Fruit fly (Drosophila melanogaster) whole organism, embryonic: ENCODE results near the gene CkIIalpha-i3.

Source experiments
- Awh ChIP-seq: fragments of 200-800 bp; sonication (Bioruptor generic); IDR thresholded peaks from 2 replicates; pipeline ENCODE4, ENCODE4 v1.3.6; 2022; ENCODE audit warnings: missing biosample characterization, missing genetic modification characterization
- CG10543 ChIP-seq: fragments of 200-800 bp; sonication (Bioruptor generic); optimal IDR thresholded peaks from 3 replicates; lab custom pipeline; 2017; ENCODE audit warnings: missing biosample characterization, mild to moderate bottlenecking, missing genetic modification characterization, moderate library complexity
- CG12219 ChIP-seq: fragments of 200-800 bp; sonication (Bioruptor generic); optimal IDR thresholded peaks from 3 replicates; lab custom pipeline; 2018; ENCODE audit warnings: missing biosample characterization, mild to moderate bottlenecking, missing genetic modification characterization
- CG15479 ChIP-seq: fragments of 200-800 bp; sonication (Bioruptor generic); optimal IDR thresholded peaks from 3 replicates; lab custom pipeline; 2019; ENCODE audit warnings: missing biosample characterization, mild to moderate bottlenecking, missing genetic modification characterization, moderate library complexity
- CG1602 ChIP-seq: fragments of 200-800 bp; sonication (Bioruptor generic); optimal IDR thresholded peaks from 3 replicates; lab custom pipeline; 2016; ENCODE audit warnings: missing biosample characterization, missing genetic modification characterization
- CG2120 ChIP-seq: fragments of 200-800 bp; sonication (Bioruptor generic); optimal IDR thresholded peaks from 3 replicates; lab custom pipeline; 2016; ENCODE audit warnings: missing biosample characterization, missing genetic modification characterization
- CG2199 ChIP-seq: fragments of 200-800 bp; sonication (Bioruptor generic); IDR thresholded peaks from 3 replicates; pipeline ENCODE4 v1.3.6; 2022; ENCODE audit warnings: missing biosample characterization, missing genetic modification characterization
- CG32772 ChIP-seq: fragments of 200-800 bp; sonication (Bioruptor generic); IDR thresholded peaks from 2 replicates; pipeline ENCODE4 v1.3.6; 2022; ENCODE audit warnings: missing biosample characterization, missing genetic modification characterization
- CG3847 ChIP-seq: fragments of 200-800 bp; sonication (Bioruptor generic); IDR thresholded peaks from 2 replicates; pipeline ENCODE4 v1.3.6; 2022; ENCODE audit warnings: missing biosample characterization, missing genetic modification characterization
- CG4328 ChIP-seq: fragments of 200-800 bp; sonication (Bioruptor generic); optimal IDR thresholded peaks from 3 replicates; lab custom pipeline; 2017; ENCODE audit warnings: missing biosample characterization, missing genetic modification reagents, missing genetic modification characterization
- CG6791 ChIP-seq: fragments of 200-800 bp; sonication (Bioruptor generic); IDR thresholded peaks from 3 replicates; pipeline ENCODE4 v1.3.6; 2022; ENCODE audit warnings: missing biosample characterization, missing genetic modification characterization; ENCODE audit not compliant: partially characterized antibody
- CG7963 ChIP-seq: fragments of 200-800 bp; sonication (Bioruptor generic); IDR thresholded peaks from 3 replicates; pipeline ENCODE4 v1.3.6; 2022; ENCODE audit warnings: missing biosample characterization, missing genetic modification characterization; ENCODE audit not compliant: partially characterized antibody
- CG8290 ChIP-seq, 3 experiments: fragments of 200-800 bp; sonication (Bioruptor generic); optimal IDR thresholded peaks; 2 replicates each; lab custom pipeline; 2016 to 2019; ENCODE audit warnings: missing biosample characterization in 3 of 3, missing genetic modification characterization in 3 of 3, mild to moderate bottlenecking in 2 of 3, moderate library complexity in 1 of 3
- CG8765 ChIP-seq: fragments of 200-800 bp; sonication (Bioruptor generic); IDR thresholded peaks from 2 replicates; pipeline ENCODE4 v1.3.6; 2022; ENCODE audit warnings: missing biosample characterization, missing genetic modification characterization
- CG9609 ChIP-seq: fragments of 200-800 bp; sonication (Bioruptor generic); optimal IDR thresholded peaks from 3 replicates; lab custom pipeline; 2016; ENCODE audit warnings: missing biosample characterization, missing genetic modification characterization
- CG9932 ChIP-seq: fragments of 200-800 bp; sonication (Bioruptor generic); IDR thresholded peaks from 2 replicates; pipeline ENCODE4 v1.3.6; 2022; ENCODE audit warnings: missing biosample characterization, missing genetic modification characterization
- Deaf1 ChIP-seq: fragments of 200-800 bp; optimal IDR thresholded peaks from 3 replicates; lab custom pipeline; 2019; ENCODE audit warnings: missing biosample characterization, mild to moderate bottlenecking, missing genetic modification characterization, moderate library complexity
- H15 ChIP-seq: fragments of 200-800 bp; sonication (Bioruptor generic); IDR thresholded peaks from 3 replicates; pipeline ENCODE4 v1.3.6; 2022; ENCODE audit warnings: missing biosample characterization, missing genetic modification characterization
- Hand ChIP-seq: fragments of 200-800 bp; sonication (Bioruptor generic); optimal IDR thresholded peaks from 2 replicates; lab custom pipeline; 2017; ENCODE audit warnings: mild to moderate bottlenecking, missing biosample characterization, missing genetic modification reagents, missing genetic modification characterization
- Hr78 ChIP-seq, 2 experiments: fragments of 200-800 bp in 1 of 2; fragments of >200 bp in 1 of 2; sonication (Bioruptor generic) in 1 of 2; optimal IDR thresholded peaks; 2 replicates each; lab custom pipeline; 2017 to 2019; ENCODE audit warnings: missing biosample characterization in 2 of 2, missing genetic modification characterization in 2 of 2, mild to moderate bottlenecking in 1 of 2, moderate library complexity in 1 of 2
- Med ChIP-seq: fragments of 200-800 bp; sonication (Bioruptor generic); peaks from one replicate; lab custom pipeline; 2016; ENCODE audit warnings: missing biosample characterization, missing genetic modification characterization, mild to moderate bottlenecking, inconsistent platforms, moderate library complexity
- Myb ChIP-seq: fragments of 200-800 bp; sonication (Bioruptor generic); optimal IDR thresholded peaks from 2 replicates; lab custom pipeline; 2016; ENCODE audit warnings: missing biosample characterization, missing genetic modification characterization
- NC2β ChIP-seq: fragments of 200-800 bp; sonication (Bioruptor generic); optimal IDR thresholded peaks from 2 replicates; lab custom pipeline; 2016; ENCODE audit warnings: missing biosample characterization, missing genetic modification characterization
- Nf-YA ChIP-seq: fragments of 200-800 bp; sonication (Bioruptor generic); IDR thresholded peaks from 2 replicates; pipeline ENCODE4 v1.3.6; 2022; ENCODE audit warnings: missing biosample characterization, missing genetic modification characterization
- Rx ChIP-seq: fragments of 200-800 bp; sonication (Bioruptor generic); IDR thresholded peaks from 2 replicates; pipeline ENCODE4 v1.3.6; 2022; ENCODE audit warnings: missing biosample characterization, missing genetic modification characterization
- Scr ChIP-seq: fragments of 200-800 bp; sonication (Bioruptor generic); IDR thresholded peaks from 2 replicates; pipeline ENCODE4 v1.3.6; 2022; ENCODE audit warnings: missing biosample characterization, missing genetic modification characterization; ENCODE audit not compliant: partially characterized antibody
- Stat92E ChIP-seq, 3 experiments: fragments of >200 bp in 2 of 3; fragments of 200-800 bp in 1 of 3; sonication (Bioruptor generic) in 1 of 3; optimal IDR thresholded peaks; 2 replicates each; lab custom pipeline; 2017 to 2019; ENCODE audit warnings: missing biosample characterization in 3 of 3, missing genetic modification characterization in 3 of 3, mild to moderate bottlenecking in 1 of 3, moderate library complexity in 1 of 3
- Trl ChIP-seq, 3 experiments: fragments of >200 bp in 2 of 3; fragments of 200-800 bp in 1 of 3; sonication (Bioruptor generic) in 1 of 3; optimal IDR thresholded peaks; 2 replicates in 1 of 3; 3 replicates in 2 of 3; lab custom pipeline; 2016 to 2017; ENCODE audit warnings: missing biosample characterization in 1 of 3, missing genetic modification characterization in 1 of 3
- bab2 ChIP-seq: fragments of 200-800 bp; sonication (Bioruptor generic); optimal IDR thresholded peaks from 2 replicates; lab custom pipeline; 2016; ENCODE audit warnings: missing biosample characterization, missing genetic modification characterization
- bsh ChIP-seq, 2 experiments: fragments of 200-800 bp; sonication (Bioruptor generic); optimal IDR thresholded peaks; 2 replicates each; lab custom pipeline; 2017 to 2018; ENCODE audit warnings: mild to moderate bottlenecking in 2 of 2, missing biosample characterization in 2 of 2, missing genetic modification characterization in 2 of 2, moderate library complexity in 1 of 2
- chm ChIP-seq: fragments of 200-800 bp; sonication (Bioruptor generic); IDR thresholded peaks from 2 replicates; pipeline ENCODE4 v1.3.6; 2022; ENCODE audit warnings: missing biosample characterization, missing genetic modification characterization
- chn ChIP-seq: fragments of 200-800 bp; sonication (Bioruptor generic); optimal IDR thresholded peaks from 2 replicates; lab custom pipeline; 2016; ENCODE audit warnings: missing biosample characterization, missing genetic modification characterization
- crol ChIP-seq: fragments of 200-800 bp; sonication (Bioruptor generic); IDR thresholded peaks from 2 replicates; pipeline ENCODE4 v1.3.6; 2022; ENCODE audit warnings: missing biosample characterization, missing genetic modification characterization
- fd3F ChIP-seq: fragments of 200-800 bp; sonication (Bioruptor generic); optimal IDR thresholded peaks from 2 replicates; lab custom pipeline; 2018; ENCODE audit warnings: missing biosample characterization, mild to moderate bottlenecking, missing genetic modification characterization, moderate library complexity
- fd96Cb ChIP-seq: fragments of 200-800 bp; sonication (Bioruptor generic); optimal IDR thresholded peaks from 2 replicates; lab custom pipeline; 2018; ENCODE audit warnings: missing biosample characterization, mild to moderate bottlenecking, missing genetic modification characterization, moderate library complexity
- nom ChIP-seq: fragments of 200-800 bp; sonication (Bioruptor generic); optimal IDR thresholded peaks from 2 replicates; lab custom pipeline; 2017; ENCODE audit warnings: missing biosample characterization, missing genetic modification characterization, mild to moderate bottlenecking, moderate library complexity, missing genetic modification reagents
- org-1 ChIP-seq: fragments of 200-800 bp; sonication (Bioruptor generic); optimal IDR thresholded peaks from 2 replicates; lab custom pipeline; 2017; ENCODE audit warnings: missing biosample characterization, missing genetic modification characterization
- pros ChIP-seq: fragments of 200-800 bp; sonication (Bioruptor generic); optimal IDR thresholded peaks from 3 replicates; lab custom pipeline; 2019; ENCODE audit warnings: missing biosample characterization, mild to moderate bottlenecking, missing genetic modification characterization, moderate library complexity
- repo ChIP-seq: fragments of 200-800 bp; sonication (Bioruptor generic); optimal IDR thresholded peaks from 2 replicates; lab custom pipeline; 2016; ENCODE audit warnings: missing biosample characterization, missing genetic modification characterization
- salm ChIP-seq: fragments of 200-800 bp; sonication (Bioruptor generic); optimal IDR thresholded peaks from 2 replicates; lab custom pipeline; 2018; ENCODE audit warnings: missing biosample characterization, mild to moderate bottlenecking, missing genetic modification characterization
- sens ChIP-seq: fragments of 200-800 bp; sonication (Bioruptor generic); peaks from one replicate; lab custom pipeline; 2016; ENCODE audit warnings: missing biosample characterization, missing genetic modification characterization
- sim ChIP-seq: fragments of 200-800 bp; sonication (Bioruptor generic); IDR thresholded peaks from 2 replicates; pipeline ENCODE4 v1.3.6; 2022; ENCODE audit warnings: missing biosample characterization, missing genetic modification characterization
- so ChIP-seq: fragments of 200-800 bp; sonication (Bioruptor generic); IDR thresholded peaks from 3 replicates; pipeline ENCODE4 v1.3.6; 2022; ENCODE audit warnings: missing biosample characterization, missing genetic modification characterization
- tio ChIP-seq: fragments of 200-800 bp; sonication (Bioruptor generic); optimal IDR thresholded peaks from 2 replicates; lab custom pipeline; 2017; ENCODE audit warnings: missing biosample characterization, missing genetic modification characterization, inconsistent platforms
- twi ChIP-seq: fragments of 200-800 bp; optimal IDR thresholded peaks from 2 replicates; lab custom pipeline; 2019; ENCODE audit warnings: missing biosample characterization, mild to moderate bottlenecking, missing genetic modification characterization, moderate library complexity
- usp ChIP-seq: fragments of >200 bp; optimal IDR thresholded peaks from 2 replicates; lab custom pipeline; 2017; ENCODE audit warnings: missing biosample characterization, missing genetic modification characterization
- vvl ChIP-seq: fragments of 200-800 bp; sonication (Bioruptor generic); IDR thresholded peaks from 2 replicates; pipeline ENCODE4 v1.3.6; 2022; ENCODE audit warnings: missing biosample characterization, missing genetic modification characterization

Gene CkIIalpha-i3

DNA sequence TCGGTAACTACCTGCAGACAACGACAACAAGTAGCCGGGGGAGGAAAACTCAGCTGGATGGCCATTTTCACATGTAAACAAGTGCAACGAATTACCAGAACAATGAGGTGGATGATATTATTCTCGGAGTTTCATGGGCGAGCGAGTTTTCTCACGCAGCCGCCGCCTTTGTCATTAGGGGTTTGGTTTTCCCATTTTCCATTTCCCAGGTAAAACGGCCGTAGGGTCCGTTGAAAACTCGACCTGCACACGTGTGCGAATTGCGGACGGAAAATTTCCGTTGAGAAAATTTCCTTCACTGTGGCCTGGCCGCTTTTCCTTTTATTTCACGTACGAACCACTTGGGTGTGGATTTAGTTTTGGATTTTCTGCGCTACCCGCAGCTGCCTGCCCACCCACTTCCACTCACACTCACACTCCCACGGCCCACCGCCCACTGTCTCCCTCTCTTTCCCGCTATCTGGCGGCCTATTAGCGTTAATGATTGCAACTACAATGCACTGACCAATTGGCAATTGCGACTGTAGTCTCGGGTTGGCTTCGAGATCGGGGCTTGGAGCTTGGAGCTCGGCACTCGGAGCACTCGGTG lies 43.3 kb upstream of the CkIIalpha-i3 start (continued):
- TF ChIP-seq org-1 (GFP tag; lab: Kevin White, UChicago) (no peak), CG8290 (GFP tag; optimal IDR thresholded peaks at IDR 0.05; lab: Kevin White, UChicago) (no peak), CG8290 (tag; optimal IDR thresholded peaks at IDR 0.05; lab: Kevin White, UChicago) (peak in 1 of 2 experiments; percentile 28), Hr78 (GFP tag; optimal IDR thresholded peaks at IDR 0.05; lab: Kevin White, UChicago) (no peak), Hand (GFP tag; lab: Kevin White, UChicago) (no peak), bab2 (GFP tag; lab: Kevin White, UChicago) (no peak), CG8765 (no peak), Trl (optimal IDR thresholded peaks at IDR 0.05; lab: Kevin White, UChicago) (no peak), Trl (GFP tag; optimal IDR thresholded peaks at IDR 0.05; lab: Kevin White, UChicago) (peak; percentile 3), so (GFP tag; lab: Robert Waterston, UW) (no peak), CG32772 (GFP tag; lab: Robert Waterston, UW) (no peak), twi (tag; lab: Kevin White, UChicago) (peak; percentile 55), sim (GFP tag; lab: Robert Waterston, UW) (0 out of 2 replicates have a peak, but pooled peaks have one; percentile 12), CG9609 (GFP tag; lab: Kevin White, UChicago) (no peak), fd96Cb (no peak), CG9932 (GFP tag; lab: Robert Waterston, UW) (0 out of 2 replicates have a peak, but pooled peaks have one; percentile 27), CG15479 (GFP tag; lab: Kevin White, UChicago) (peak; percentile 89), CG7963 (no peak), CG4328 (GFP tag; lab: Kevin White, UChicago) (no peak), CG12219 (GFP tag; lab: Kevin White, UChicago) (no peak), sens (GFP tag; lab: Kevin White, UChicago) (peak; percentile 68), CG6791 (no peak; the same call in 2 of the 3 replicates), CG1602 (GFP tag; lab: Kevin White, UChicago) (no peak), Awh (GFP tag; lab: Robert Waterston, UW) (0 out of 2 replicates have a peak, but pooled peaks have one; percentile 9), CG10543 (GFP tag; lab: Kevin White, UChicago) (peak; percentile 9), H15 (GFP tag; lab: Robert Waterston, UW) (0 out of 3 replicates have a peak, but pooled peaks have one; percentile 22), CG2199 (GFP tag; lab: Robert Waterston, UW) (peak; percentile 70; the same call in 1 of the 3 replicates), Deaf1 (tag; lab: Kevin White, UChicago) (peak; percentile 17), Scr (GFP tag; lab: Robert Waterston, UW) (0 out of 2 replicates have a peak, but pooled peaks have one; percentile 31), nom (peak; percentile 13), Rx (GFP tag; lab: Robert Waterston, UW) (no peak), pros (GFP tag; lab: Kevin White, UChicago) (peak; percentile 56), repo (GFP tag; lab: Kevin White, UChicago) (no peak), vvl (peak; percentile 38; the same call in 1 of the 2 replicates), CG2120 (GFP tag; lab: Kevin White, UChicago) (no peak), Stat92E (GFP tag; optimal IDR thresholded peaks at IDR 0.05; lab: Kevin White, UChicago) (no peak), salm (no peak), Nf-YA (GFP tag; lab: Robert Waterston, UW) (0 out of 2 replicates have a peak, but pooled peaks have one; percentile 9), Med (GFP tag; lab: Kevin White, UChicago) (peak; percentile 71), crol (0 out of 2 replicates have a peak, but pooled peaks have one; percentile 28), usp (no peak), fd3F (GFP tag; lab: Kevin White, UChicago) (no peak), tio (no peak), bsh (GFP tag; optimal IDR thresholded peaks at IDR 0.05; lab: Kevin White, UChicago) (no peak), NC2β (GFP tag; lab: Kevin White, UChicago) (no peak), chn (peak; percentile 62), Myb (GFP tag; lab: Kevin White, UChicago) (no peak), chm (GFP tag; lab: Robert Waterston, UW) (no peak; the same call in 1 of the 2 replicates), CG3847 (peak; percentile 40)
